Worm (Caenorhabditis elegans) whole organism, L4 larva: ENCODE measurements around the gene nlp-50.

Experiments used
- D1046.2 ChIP-seq: fragments of 200-800 bp; sonication (Bioruptor generic); IDR thresholded peaks from 2 replicates; pipeline ENCODE4 v1.3.6; 2022; ENCODE audit warnings: missing genetic modification characterization, missing compliant biosample characterization
- F10B5.3 ChIP-seq: sonication (generic microtip); optimal IDR thresholded peaks from 2 replicates; lab custom pipeline; 2016; ENCODE audit warnings: mild to moderate bottlenecking, missing genetic modification characterization, missing compliant biosample characterization
- F44E2.7 ChIP-seq: fragments of 200-800 bp; sonication (Bioruptor generic); IDR thresholded peaks from 2 replicates; pipeline ENCODE4 v2.1.2; 2022; ENCODE audit warnings: missing genetic modification characterization, missing compliant biosample characterization
- T20F7.1 ChIP-seq: fragments of 200-800 bp; sonication (Bioruptor generic); optimal IDR thresholded peaks from 2 replicates; lab custom pipeline; 2018; ENCODE audit warnings: mild to moderate bottlenecking, missing genetic modification characterization, missing compliant biosample characterization
- T26A8.4 ChIP-seq: fragments of 200-800 bp; sonication (Bioruptor generic); IDR thresholded peaks from 2 replicates; pipeline ENCODE4 v1.3.6; 2022; ENCODE audit warnings: missing genetic modification characterization, missing compliant biosample characterization
- Y105C5A.15 ChIP-seq: fragments of 200-800 bp; sonication (Bioruptor generic); IDR thresholded peaks from 2 replicates; pipeline ENCODE4 v1.3.6; 2022; ENCODE audit warnings: missing genetic modification characterization, missing compliant biosample characterization
- Y5F2A.4 ChIP-seq: fragments of 200-800 bp; sonication (Bioruptor generic); optimal IDR thresholded peaks from 2 replicates; lab custom pipeline; 2018; ENCODE audit warnings: mild to moderate bottlenecking, missing genetic modification characterization, missing compliant biosample characterization
- aha-1 ChIP-seq: fragments of 150-350 bp; peaks from one replicate; lab custom pipeline; 2014; ENCODE audit warnings: missing biosample characterization, missing genetic modification characterization
- ceh-28 ChIP-seq: fragments of 150-350 bp; optimal IDR thresholded peaks from 2 replicates; lab custom pipeline; 2014; ENCODE audit warnings: missing biosample characterization, missing genetic modification reagents, missing genetic modification characterization
- ceh-32 ChIP-seq: sonication (generic microtip); optimal IDR thresholded peaks from 2 replicates; lab custom pipeline; 2016; ENCODE audit warnings: mild to moderate bottlenecking, missing genetic modification characterization, missing compliant biosample characterization; ENCODE audit not compliant: poor library complexity
- ceh-82 ChIP-seq: sonication (generic microtip); optimal IDR thresholded peaks from 2 replicates; lab custom pipeline; 2017; ENCODE audit warnings: missing biosample characterization, missing genetic modification characterization
- cey-2 ChIP-seq: sonication (generic microtip); optimal IDR thresholded peaks from 3 replicates; lab custom pipeline; 2017; ENCODE audit warnings: missing genetic modification characterization, mild to moderate bottlenecking, missing compliant biosample characterization, antibody characterized with exemption, borderline replicate concordance; ENCODE audit not compliant: insufficient read depth
- ctbp-1 ChIP-seq: fragments of 200-800 bp; sonication (Bioruptor generic); IDR thresholded peaks from 2 replicates; pipeline ENCODE4 v1.3.6; 2022; ENCODE audit warnings: missing genetic modification reagents, missing genetic modification characterization, missing compliant biosample characterization
- daf-12 ChIP-seq: fragments of 150-350 bp; optimal IDR thresholded peaks from 2 replicates; lab custom pipeline; 2014; ENCODE audit warnings: missing biosample characterization, missing genetic modification reagents, missing genetic modification characterization
- dmd-6 ChIP-seq: fragments of 200-800 bp; sonication (Bioruptor generic); IDR thresholded peaks from 2 replicates; pipeline ENCODE4 v1.3.6; 2022; ENCODE audit warnings: missing genetic modification reagents, missing genetic modification characterization, missing compliant biosample characterization
- dpl-1 ChIP-seq: fragments of 150-350 bp; optimal IDR thresholded peaks from 2 replicates; lab custom pipeline; 2014; ENCODE audit warnings: missing biosample characterization, missing genetic modification reagents, missing genetic modification characterization
- dve-1 ChIP-seq: sonication (generic microtip); optimal IDR thresholded peaks from 2 replicates; lab custom pipeline; 2017; ENCODE audit warnings: antibody characterized with exemption, mild to moderate bottlenecking, missing genetic modification characterization, missing compliant biosample characterization; ENCODE audit not compliant: insufficient read depth
- fkh-10 ChIP-seq: fragments of 150-350 bp; optimal IDR thresholded peaks from 2 replicates; lab custom pipeline; 2014; ENCODE audit warnings: missing biosample characterization, missing genetic modification reagents, missing genetic modification characterization
- hlh-30 ChIP-seq: sonication (generic microtip); optimal IDR thresholded peaks from 2 replicates; lab custom pipeline; 2017; ENCODE audit warnings: antibody characterized with exemption, mild to moderate bottlenecking, missing genetic modification characterization, missing compliant biosample characterization; ENCODE audit not compliant: insufficient read depth
- hmg-1.1 ChIP-seq: fragments of 200-800 bp; sonication (Bioruptor generic); IDR thresholded peaks from 2 replicates; pipeline ENCODE4 v1.3.6; 2022; ENCODE audit warnings: missing genetic modification reagents, missing genetic modification characterization, missing compliant biosample characterization
- lim-7 ChIP-seq: fragments of 200-800 bp; sonication (Bioruptor generic); IDR thresholded peaks from 2 replicates; pipeline ENCODE4 v1.3.6; 2022; ENCODE audit warnings: missing genetic modification characterization, missing compliant biosample characterization
- lin-13 ChIP-seq: fragments of 150-350 bp; optimal IDR thresholded peaks from 2 replicates; lab custom pipeline; 2014; ENCODE audit warnings: missing biosample characterization, missing genetic modification reagents, missing genetic modification characterization
- lin-38 ChIP-seq: fragments of 200-800 bp; sonication (Bioruptor generic); IDR thresholded peaks from 2 replicates; pipeline ENCODE4 v1.3.6; 2022; ENCODE audit warnings: missing genetic modification reagents, missing genetic modification characterization, missing compliant biosample characterization
- lin-39 ChIP-seq: fragments of 150-350 bp; optimal IDR thresholded peaks from 2 replicates; lab custom pipeline; 2014; ENCODE audit warnings: missing biosample characterization, missing genetic modification reagents, missing genetic modification characterization
- lir-3 ChIP-seq: sonication (generic microtip); optimal IDR thresholded peaks from 2 replicates; lab custom pipeline; 2016; ENCODE audit warnings: mild to moderate bottlenecking, missing genetic modification characterization, missing compliant biosample characterization
- lsy-2 ChIP-seq, 2 experiments: fragments of 150-350 bp in 1 of 2; sonication (generic microtip) in 1 of 2; optimal IDR thresholded peaks; 2 replicates each; lab custom pipeline; 2014 to 2017; ENCODE audit warnings: missing biosample characterization in 2 of 2, missing genetic modification characterization in 2 of 2
- madf-5 ChIP-seq, 2 experiments: fragments of 200-800 bp; sonication (Bioruptor generic); IDR thresholded peaks; 2 replicates each; pipeline ENCODE4 v1.3.6; 2022; ENCODE audit warnings: missing compliant biosample characterization in 2 of 2, missing genetic modification characterization in 2 of 2
- mdl-1 ChIP-seq, 2 experiments: fragments of 150-350 bp in 1 of 2; sonication (generic microtip) in 1 of 2; optimal IDR thresholded peaks; 2 replicates each; lab custom pipeline; 2014 to 2017; ENCODE audit warnings: missing biosample characterization in 2 of 2, missing genetic modification characterization in 2 of 2
- mdt-29 ChIP-seq: fragments of 200-800 bp; sonication (Bioruptor generic); IDR thresholded peaks from 2 replicates; pipeline ENCODE4 v1.3.6; 2022; ENCODE audit warnings: missing genetic modification reagents, missing genetic modification characterization, missing compliant biosample characterization
- mep-1 ChIP-seq: fragments of 150-350 bp; sonication (generic microtip); optimal IDR thresholded peaks from 3 replicates; lab custom pipeline; 2014; ENCODE audit warnings: missing biosample characterization, missing genetic modification characterization
- mxl-2 ChIP-seq: fragments of 200-800 bp; sonication (Bioruptor generic); conservative IDR thresholded peaks from 2 replicates; pipeline ENCODE4 v1.3.6; 2022; ENCODE audit warnings: missing genetic modification reagents, missing genetic modification characterization, missing compliant biosample characterization
- nhr-11 ChIP-seq: fragments of 150-350 bp; optimal IDR thresholded peaks from 2 replicates; lab custom pipeline; 2014; ENCODE audit warnings: missing biosample characterization, missing genetic modification characterization
- nhr-111 ChIP-seq: fragments of 200-800 bp; sonication (Bioruptor generic); optimal IDR thresholded peaks from 2 replicates; lab custom pipeline; 2018; ENCODE audit warnings: mild to moderate bottlenecking, missing genetic modification characterization, missing compliant biosample characterization
- nhr-28 ChIP-seq: fragments of 150-350 bp; optimal IDR thresholded peaks from 2 replicates; lab custom pipeline; 2014; ENCODE audit warnings: missing biosample characterization, missing genetic modification characterization
- nhr-41 ChIP-seq: fragments of 200-800 bp; sonication (Bioruptor generic); IDR thresholded peaks from 2 replicates; pipeline ENCODE4 v1.3.6; 2022; ENCODE audit warnings: missing genetic modification reagents, missing genetic modification characterization, missing compliant biosample characterization
- nhr-48 ChIP-seq: sonication (generic microtip); optimal IDR thresholded peaks from 2 replicates; lab custom pipeline; 2016; ENCODE audit warnings: mild to moderate bottlenecking, missing genetic modification characterization, missing compliant biosample characterization
- nhr-6 ChIP-seq: fragments of 150-350 bp; optimal IDR thresholded peaks from 2 replicates; lab custom pipeline; 2014; ENCODE audit warnings: missing biosample characterization, missing genetic modification characterization
- nhr-76 ChIP-seq: fragments of 150-350 bp; optimal IDR thresholded peaks from 2 replicates; lab custom pipeline; 2014; ENCODE audit warnings: missing biosample characterization, missing genetic modification characterization
- pqm-1 ChIP-seq: sonication (generic microtip); optimal IDR thresholded peaks from 2 replicates; lab custom pipeline; 2017; ENCODE audit warnings: missing biosample characterization, missing genetic modification characterization
- tag-97 ChIP-seq: fragments of 200-800 bp; sonication (Bioruptor generic); IDR thresholded peaks from 2 replicates; pipeline ENCODE4 v1.3.6; 2022; ENCODE audit warnings: missing genetic modification characterization, missing compliant biosample characterization
- tra-1 ChIP-seq: fragments of 200-800 bp; sonication (Bioruptor generic); IDR thresholded peaks from 2 replicates; pipeline ENCODE4 v1.3.6; 2022; ENCODE audit warnings: missing genetic modification reagents, missing genetic modification characterization, missing compliant biosample characterization
- unc-130 ChIP-seq: sonication (generic microtip); optimal IDR thresholded peaks from 2 replicates; lab custom pipeline; 2016; ENCODE audit warnings: missing genetic modification reagents, missing genetic modification characterization, missing compliant biosample characterization
- vab-7 ChIP-seq: fragments of 200-800 bp; sonication (Bioruptor generic); IDR thresholded peaks from 2 replicates; pipeline ENCODE4 v1.3.6; 2022; ENCODE audit warnings: missing genetic modification reagents, missing genetic modification characterization, missing compliant biosample characterization
- zip-11 ChIP-seq: fragments of 200-800 bp; sonication (Bioruptor generic); IDR thresholded peaks from 2 replicates; pipeline ENCODE4 v1.3.6; 2022; ENCODE audit warnings: missing genetic modification characterization, missing compliant biosample characterization

nlp-50 gene

ce11 chrII:6745783-6746182, 19.1 kb upstream of the nlp-50 start, which contains the start of gene ins-14 (continued):
- TF ChIP-seq zip-11 = no peak
- no peak for TF ChIP-seq T20F7.1 (GFP tag; lab: Kevin White, UChicago)
- no peak for TF ChIP-seq dve-1 (tag; lab: Kevin White, UChicago)

DNA sequence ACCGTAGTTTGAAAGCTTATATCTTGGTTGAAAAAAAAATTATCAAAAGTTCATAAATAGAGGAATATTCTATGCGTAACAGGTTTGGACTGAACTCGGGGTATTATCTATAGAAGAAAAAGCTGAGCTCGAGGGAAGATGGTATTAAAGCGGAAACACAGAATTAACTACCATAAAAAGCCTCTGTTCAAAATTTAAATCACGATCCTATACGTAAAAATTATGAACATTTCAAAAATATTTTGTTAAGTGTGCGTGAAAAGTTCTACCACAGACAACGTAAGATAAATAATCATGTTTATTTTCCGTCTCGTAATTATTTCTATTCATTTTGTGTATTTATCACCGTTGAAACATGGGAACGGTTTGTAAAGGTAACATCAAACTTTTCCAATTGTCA, 18.4 kb upstream of the nlp-50 start, which contains the start of gene F41G3.5:
Gene F41G3.5 (plus strand): TSS at position 301 of the 400 bp plus-strand sequence.
- no peak for TF ChIP-seq T26A8.4
- no peak for TF ChIP-seq ctbp-1
- TF ChIP-seq D1046.2 (GFP tag; lab: Robert Waterston, UW) = no peak
- no peak for TF ChIP-seq tag-97 (GFP tag; lab: Robert Waterston, UW)
- no peak for TF ChIP-seq lsy-2 (tag; optimal IDR thresholded peaks at IDR 0.05; lab: Kevin White, UChicago)
- TF ChIP-seq lim-7 (GFP tag; lab: Robert Waterston, UW) = no peak
- TF ChIP-seq mdt-29 (GFP tag; lab: Robert Waterston, UW) = no peak

DNA sequence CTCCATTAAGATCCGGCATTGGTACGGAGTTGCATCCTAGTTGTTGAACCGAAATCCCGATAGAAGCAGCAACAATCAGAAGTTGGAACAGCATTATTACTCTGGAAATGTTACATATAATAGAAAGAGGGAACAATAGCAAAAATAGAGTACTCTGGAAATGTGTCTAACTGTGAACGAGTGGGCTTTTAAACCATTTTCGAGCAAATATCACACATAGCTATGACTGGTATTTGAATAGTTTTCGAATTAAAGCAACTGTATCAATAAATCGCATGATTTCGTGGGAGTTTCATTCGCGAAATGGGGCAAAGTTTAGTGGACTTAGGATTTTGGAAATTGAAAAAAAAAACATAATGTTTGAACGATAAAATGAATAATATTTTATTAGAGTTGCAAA, 15.4 kb upstream of the nlp-50 start, which contains the start of gene F41G3.10:
Gene F41G3.10 (minus strand): TSS at position 101 of the 400 bp plus-strand sequence.
- TF ChIP-seq tag-97 (GFP tag; lab: Robert Waterston, UW) (no peak), cey-2 (tag; lab: Kevin White, UChicago) (no peak), lin-39 (tag; lab: Kevin White, UChicago) (no peak), nhr-6 (tag; lab: Kevin White, UChicago) (no peak), ceh-28 (tag; lab: Kevin White, UChicago) (no peak), tra-1 (GFP tag; lab: Robert Waterston, UW) (no peak), nhr-111 (GFP tag; lab: Kevin White, UChicago) (no peak), hmg-1.1 (GFP tag; lab: Robert Waterston, UW) (no peak), vab-7 (GFP tag; lab: Robert Waterston, UW) (no peak), lin-38 (GFP tag; lab: Robert Waterston, UW) (no peak), dmd-6 (GFP tag; lab: Robert Waterston, UW) (no peak), Y105C5A.15 (no peak), pqm-1 (no peak), nhr-41 (no peak), nhr-48 (tag; lab: Kevin White, UChicago) (no peak), mep-1 (tag; lab: Kevin White, UChicago) (no peak)

ce11 chrII:6750929-6751328, 13.9 kb upstream of the nlp-50 start, which contains the start of gene F41G3.20:
TSS of gene F41G3.20 (minus strand) at chrII:6751029.
- no peak for TF ChIP-seq nhr-28
- TF ChIP-seq madf-5 (GFP tag; IDR thresholded peaks at IDR 0.05; lab: Robert Waterston, UW) = no peak
- TF ChIP-seq lir-3 (tag; lab: Kevin White, UChicago) = no peak
- no peak for TF ChIP-seq nhr-11 (tag; lab: Kevin White, UChicago)
- TF ChIP-seq ceh-82 (tag; lab: Kevin White, UChicago) = no peak
- no peak for TF ChIP-seq pqm-1
- no peak for TF ChIP-seq fkh-10 (GFP tag; lab: Kevin White, UChicago)
- TF ChIP-seq lin-13 (GFP tag; lab: Kevin White, UChicago) = no peak
- TF ChIP-seq mxl-2 (GFP tag; lab: Robert Waterston, UW) = no peak
- TF ChIP-seq mdt-29 (GFP tag; lab: Robert Waterston, UW) = no peak
- no peak for TF ChIP-seq dmd-6 (GFP tag; lab: Robert Waterston, UW)

- TF ChIP-seq aha-1 (tag; lab: Kevin White, UChicago) (no peak), unc-130 (no peak), hlh-30 (tag; lab: Kevin White, UChicago) (no peak), lin-39 (tag; lab: Kevin White, UChicago) (no peak), ceh-32 (no peak), F10B5.3 (tag; lab: Kevin White, UChicago) (no peak), Y5F2A.4 (no peak), nhr-76 (no peak), daf-12 (tag; lab: Kevin White, UChicago) (no peak), dpl-1 (GFP tag; lab: Kevin White, UChicago) (no peak), F44E2.7 (GFP tag; lab: Robert Waterston, UW) (no peak), mdl-1 (tag; optimal IDR thresholded peaks at IDR 0.05; lab: Kevin White, UChicago) (no peak)
- TF ChIP-seq, all 104 proteins: peak for 0
Measured at ce11 chrII:6752027-6752426, 12.8 kb upstream of the nlp-50 start, which contains the start of gene F41G3.19. TSS of gene F41G3.19 (minus strand) at chrII:6752127.
